Fruit fly (Drosophila melanogaster): ENCODE data around the gene CG34174.

CG34174 gene

dm6 chr2L:2201107-2201561 is 12.9 kb upstream of the CG34174 start (continued):
- TF ChIP-seq lola (GFP tag; optimal IDR thresholded peaks at IDR 0.05) = peak in 1 of 3 experiments; percentile 97
- TF ChIP-seq Dll (GFP tag; IDR thresholded peaks at IDR 0.05; ENCODE audit: partially characterized antibody) = no peak
- peak in 1 of 2 experiments; percentile 67 for TF ChIP-seq Hr78 (GFP tag; optimal IDR thresholded peaks at IDR 0.05)
- TF ChIP-seq gsb-n (tag; optimal IDR thresholded peaks at IDR 0.05) = peak; percentile 91
- peak; percentile 81 for TF ChIP-seq CG10267 (tag; optimal IDR thresholded peaks at IDR 0.05)
- peak; percentile 86 for TF ChIP-seq Lhr (GFP tag; optimal IDR thresholded peaks at IDR 0.05)
- no peak for TF ChIP-seq pho (GFP tag; optimal IDR thresholded peaks at IDR 0.05)
- TF ChIP-seq CG1529 (GFP tag; optimal IDR thresholded peaks at IDR 0.05) = peak; percentile 91
- TF ChIP-seq Scr (GFP tag; IDR thresholded peaks at IDR 0.05; ENCODE audit: partially characterized antibody) = no peak
- TF ChIP-seq CG13123 (GFP tag; optimal IDR thresholded peaks at IDR 0.05) = peak; percentile 83
- TF ChIP-seq tup (GFP tag; optimal IDR thresholded peaks at IDR 0.05) = peak; percentile 64
- peak; percentile 42; the same call in 2 of the 4 replicates for TF ChIP-seq Gug (GFP tag; IDR thresholded peaks at IDR 0.05)
- no peak for TF ChIP-seq D (optimal IDR thresholded peaks at IDR 0.05)
- peak; percentile 96 for TF ChIP-seq D (GFP tag; optimal IDR thresholded peaks at IDR 0.05)
- peak; percentile 51 for TF ChIP-seq CG12155 (GFP tag; optimal IDR thresholded peaks at IDR 0.05)
- TF ChIP-seq B-H1 (GFP tag; IDR thresholded peaks at IDR 0.05) = no peak
- TF ChIP-seq CG31441 (GFP tag; IDR thresholded peaks at IDR 0.05) = no peak; the same call in none of the 2 replicates
- TF ChIP-seq gce (GFP tag; IDR thresholded peaks at IDR 0.05) = peak; percentile 62; the same call in 2 of the 3 replicates
- TF ChIP-seq vnd (GFP tag; IDR thresholded peaks at IDR 0.05; ENCODE audit: partially characterized antibody) = no peak
- TF ChIP-seq vvl (GFP tag; IDR thresholded peaks at IDR 0.05) = peak; percentile 87
- TF ChIP-seq CG8281 (tag; optimal IDR thresholded peaks at IDR 0.05) = peak; percentile 64
- TF ChIP-seq gro (GFP tag; optimal IDR thresholded peaks at IDR 0.05) = no peak
- TF ChIP-seq CG31365 (tag; optimal IDR thresholded peaks at IDR 0.05) = peak; percentile 18
- 0 out of 2 replicates have a peak, but pooled peaks have one; percentile 31 for TF ChIP-seq dimm (GFP tag; IDR thresholded peaks at IDR 0.05)
- peak; percentile 63 for TF ChIP-seq peb (GFP tag; IDR thresholded peaks at IDR 0.05)
- TF ChIP-seq CG9932 (GFP tag; IDR thresholded peaks at IDR 0.05) = no peak
- peak; percentile 26 for TF ChIP-seq CG10543 (GFP tag; optimal IDR thresholded peaks at IDR 0.05)
- peak; percentile 91 for TF ChIP-seq CG17829 (tag; optimal IDR thresholded peaks at IDR 0.05)
- peak; percentile 80 for TF ChIP-seq CG7839 (tag; optimal IDR thresholded peaks at IDR 0.05)
- peak; percentile 82 for TF ChIP-seq Vsx1 (GFP tag; optimal IDR thresholded peaks at IDR 0.05)
- peak; percentile 87 for TF ChIP-seq CG30403 (GFP tag; optimal IDR thresholded peaks at IDR 0.05)
- peak; percentile 59 for TF ChIP-seq Gsc (GFP tag; IDR thresholded peaks at IDR 0.05)
- TF ChIP-seq caup (GFP tag; optimal IDR thresholded peaks at IDR 0.05; ENCODE audit: severe bottlenecking) = peak; percentile 57
- TF ChIP-seq CG9437 (GFP tag; optimal IDR thresholded peaks at IDR 0.05) = peak; percentile 70
- peak; percentile 35 for TF ChIP-seq CG10147 (GFP tag; optimal IDR thresholded peaks at IDR 0.05)
- TF ChIP-seq CG11696 (GFP tag; IDR thresholded peaks at IDR 0.05) = 0 out of 2 replicates have a peak, but pooled peaks have one; percentile 21
- no peak for TF ChIP-seq CG3163 (GFP tag; optimal IDR thresholded peaks at IDR 0.05)
- peak; percentile 59 for TF ChIP-seq CG7987 (GFP tag; optimal IDR thresholded peaks at IDR 0.05)
- TF ChIP-seq CG12769 (tag; optimal IDR thresholded peaks at IDR 0.05) = no peak
- TF ChIP-seq slou (GFP tag; optimal IDR thresholded peaks at IDR 0.05) = peak; percentile 53
- no peak for TF ChIP-seq h (optimal IDR thresholded peaks at IDR 0.05)
- TF ChIP-seq H15 (GFP tag; IDR thresholded peaks at IDR 0.05) = peak; percentile 32; the same call in 2 of the 3 replicates
- no peak for TF ChIP-seq Bgb (GFP tag; IDR thresholded peaks at IDR 0.05; ENCODE audit: partially characterized antibody)
- peak; percentile 87 for TF ChIP-seq CG8924 (tag; optimal IDR thresholded peaks at IDR 0.05)
- TF ChIP-seq nerfin-2 (GFP tag; IDR thresholded peaks at IDR 0.05; ENCODE audit: partially characterized antibody) = no peak
- TF ChIP-seq org-1 (GFP tag; optimal IDR thresholded peaks at IDR 0.05) = peak; percentile 76
- peak; percentile 23 for TF ChIP-seq fd3F (GFP tag; optimal IDR thresholded peaks at IDR 0.05)
- TF ChIP-seq da (GFP tag; optimal IDR thresholded peaks at IDR 0.05) = no peak
- no peak for TF ChIP-seq dan (GFP tag; IDR thresholded peaks at IDR 0.05)
- peak; percentile 86 for TF ChIP-seq gcm (GFP tag; optimal IDR thresholded peaks at IDR 0.05)

Measured in whole organism, embryonic.